Fruit fly (Drosophila melanogaster): Measurements from ENCODE around the gene CG7342.

DNA sequence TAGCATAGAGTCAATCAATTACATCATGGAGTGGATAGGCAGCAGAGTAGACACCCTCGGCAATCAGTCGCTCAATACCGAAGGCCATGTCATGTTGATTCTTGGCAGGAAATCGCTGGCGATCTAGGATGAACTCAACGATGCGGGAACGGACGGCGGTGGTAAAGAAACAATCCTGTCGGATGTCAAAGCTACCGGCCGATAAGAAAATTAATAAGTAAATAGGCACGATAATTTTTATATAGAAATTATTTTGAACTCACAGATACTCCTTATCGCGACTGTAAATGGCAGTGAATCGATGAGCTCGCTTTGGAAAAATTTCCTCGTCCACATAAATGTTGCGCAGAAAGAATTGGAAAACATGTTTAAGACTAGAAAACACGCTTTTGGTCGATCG lies 34.8 kb downstream of the CG7342 start:
- TF ChIP-seq CG14711 (tag; optimal IDR thresholded peaks at IDR 0.05), result no peak
- TF ChIP-seq kay (GFP tag; ENCODE audit: borderline replicate concordance), result no peak
- no peak for TF ChIP-seq bab1 (GFP tag; optimal IDR thresholded peaks at IDR 0.05)
- no peak for TF ChIP-seq CG7045 (GFP tag; optimal IDR thresholded peaks at IDR 0.05)
- TF ChIP-seq Hr96 (GFP tag; optimal IDR thresholded peaks at IDR 0.05), result no peak
- TF ChIP-seq tj (GFP tag; optimal IDR thresholded peaks at IDR 0.05), result no peak

All from whole organism, adult.